Fruit fly (Drosophila melanogaster): ENCODE data around the gene CG12496.

Gene CG12496

dm6 chrX:2359845-2360244 is 50.9 kb downstream of the CG12496 start (continued):
- TF ChIP-seq Dek (tag; optimal IDR thresholded peaks at IDR 0.05) (no peak), Ada2b (GFP tag; IDR thresholded peaks at IDR 0.05) (no peak), CG1792 (GFP tag; optimal IDR thresholded peaks at IDR 0.05) (no peak), dm (GFP tag; optimal IDR thresholded peaks at IDR 0.05) (no peak), lola (GFP tag; optimal IDR thresholded peaks at IDR 0.05) (no peak), tgo (GFP tag; IDR thresholded peaks at IDR 0.05) (0 out of 3 replicates have a peak, but pooled peaks have one; percentile 22), lilli (GFP tag; optimal IDR thresholded peaks at IDR 0.05) (no peak), fu2 (GFP tag; optimal IDR thresholded peaks at IDR 0.05) (no peak), Nf-YB (GFP tag; optimal IDR thresholded peaks at IDR 0.05) (no peak), emc (GFP tag; optimal IDR thresholded peaks at IDR 0.05) (no peak), grn (GFP tag; optimal IDR thresholded peaks at IDR 0.05) (no peak), CG18011 (GFP tag; optimal IDR thresholded peaks at IDR 0.05) (no peak), CG4282 (GFP tag; optimal IDR thresholded peaks at IDR 0.05) (no peak), CG10462 (GFP tag; optimal IDR thresholded peaks at IDR 0.05) (no peak), Opbp (GFP tag; IDR thresholded peaks at IDR 0.05; ENCODE audit: partially characterized antibody) (no peak), cato (GFP tag; optimal IDR thresholded peaks at IDR 0.05; ENCODE audit: borderline replicate concordance) (no peak), CG8924 (tag; optimal IDR thresholded peaks at IDR 0.05) (no peak), Taf1 (GFP tag; IDR thresholded peaks at IDR 0.05) (no peak), CG17829 (tag; optimal IDR thresholded peaks at IDR 0.05) (no peak), pan (optimal IDR thresholded peaks at IDR 0.05) (no peak), pan (GFP tag; optimal IDR thresholded peaks at IDR 0.05 in 1 of 2, IDR thresholded peaks at IDR 0.05 in 1 of 2) (peak in 1 of 2 experiments; percentile 36), Drgx (GFP tag; IDR thresholded peaks at IDR 0.05) (peak; percentile 96), NC2α (GFP tag; optimal IDR thresholded peaks at IDR 0.05) (no peak), CG7556 (GFP tag; optimal IDR thresholded peaks at IDR 0.05) (no peak), vvl (GFP tag; IDR thresholded peaks at IDR 0.05) (no peak), CG10147 (GFP tag; optimal IDR thresholded peaks at IDR 0.05) (no peak), CG8089 (GFP tag; optimal IDR thresholded peaks at IDR 0.05) (no peak), klu (GFP tag; IDR thresholded peaks at IDR 0.05) (no peak), CG6254 (GFP tag; optimal IDR thresholded peaks at IDR 0.05) (no peak), CG10654 (GFP tag; optimal IDR thresholded peaks at IDR 0.05) (no peak), CG8359 (GFP tag; optimal IDR thresholded peaks at IDR 0.05; ENCODE audit: borderline replicate concordance) (no peak), tin (GFP tag; optimal IDR thresholded peaks at IDR 0.05) (no peak), CG14667 (GFP tag; IDR thresholded peaks at IDR 0.05) (no peak), CHES-1-like (GFP tag; optimal IDR thresholded peaks at IDR 0.05) (no peak), Hmr (GFP tag; optimal IDR thresholded peaks at IDR 0.05) (no peak), BEAF-32 (GFP tag; optimal IDR thresholded peaks at IDR 0.05) (no peak), CG8388 (GFP tag; optimal IDR thresholded peaks at IDR 0.05) (no peak), Atf3 (GFP tag; optimal IDR thresholded peaks at IDR 0.05) (no peak), CG4424 (GFP tag; optimal IDR thresholded peaks at IDR 0.05) (no peak), CG8281 (tag; optimal IDR thresholded peaks at IDR 0.05) (no peak), CG18599 (GFP tag; optimal IDR thresholded peaks at IDR 0.05) (no peak), CG18764 (GFP tag; optimal IDR thresholded peaks at IDR 0.05) (no peak), dimm (GFP tag; IDR thresholded peaks at IDR 0.05) (no peak), btn (GFP tag; optimal IDR thresholded peaks at IDR 0.05) (no peak), Meics (GFP tag; optimal IDR thresholded peaks at IDR 0.05) (no peak), CG2875 (GFP tag; optimal IDR thresholded peaks at IDR 0.05) (no peak), Sry-δ (GFP tag; optimal IDR thresholded peaks at IDR 0.05) (no peak), Ssrp (tag; optimal IDR thresholded peaks at IDR 0.05) (no peak), CTCF (GFP tag; optimal IDR thresholded peaks at IDR 0.05) (no peak), fd64A (GFP tag; optimal IDR thresholded peaks at IDR 0.05) (no peak), kni (GFP tag; optimal IDR thresholded peaks at IDR 0.05) (no peak), Eip74EF (GFP tag; optimal IDR thresholded peaks at IDR 0.05) (no peak)

All from whole organism, embryonic.